Worm (Caenorhabditis elegans): ENCODE measurements around the gene Y37D8A.25.

- TF ChIP-seq W03F9.2 (tag; optimal IDR thresholded peaks at IDR 0.05) (no peak), him-1 (tag; optimal IDR thresholded peaks at IDR 0.05) (no peak), dao-5 (tag; optimal IDR thresholded peaks at IDR 0.05) (no peak)
These were observed 40.2 kb downstream of the Y37D8A.25 start, which contains the start of gene gab-1 for ce11 chrIII:12779676-12780337.

All from whole organism, L4/young adult.